Fruit fly (Drosophila melanogaster) whole organism, embryonic: Measurements from ENCODE around the gene CG7304.

Source experiments
- Atf-2 ChIP-seq: fragments of 200-800 bp; sonication (Bioruptor generic); optimal IDR thresholded peaks from 2 replicates; lab custom pipeline; 2016; ENCODE audit warnings: missing biosample characterization, missing genetic modification characterization
- Bdp1 ChIP-seq: fragments of 200-800 bp; sonication (Bioruptor generic); optimal IDR thresholded peaks from 3 replicates; lab custom pipeline; 2016; ENCODE audit warnings: missing biosample characterization, missing genetic modification characterization
- Blimp-1 ChIP-seq: fragments of 200-800 bp; sonication (Bioruptor generic); optimal IDR thresholded peaks from 3 replicates; lab custom pipeline; 2018; ENCODE audit warnings: missing biosample characterization, missing genetic modification characterization, mild to moderate bottlenecking, moderate library complexity, missing genetic modification reagents
- CG11723 ChIP-seq: fragments of 200-800 bp; sonication (Bioruptor generic); optimal IDR thresholded peaks from 2 replicates; lab custom pipeline; 2017; ENCODE audit warnings: missing biosample characterization, mild to moderate bottlenecking, missing genetic modification characterization
- CG13624 ChIP-seq: fragments of 200-800 bp; sonication (Bioruptor generic); optimal IDR thresholded peaks from 2 replicates; lab custom pipeline; 2016; ENCODE audit warnings: missing biosample characterization, missing genetic modification characterization
- CG1529 ChIP-seq: fragments of 200-800 bp; sonication (Bioruptor generic); optimal IDR thresholded peaks from 3 replicates; lab custom pipeline; 2018; ENCODE audit warnings: missing biosample characterization, missing genetic modification characterization
- CG1647 ChIP-seq: fragments of 200-800 bp; sonication (Bioruptor generic); optimal IDR thresholded peaks from 3 replicates; lab custom pipeline; 2016; ENCODE audit warnings: missing biosample characterization, missing genetic modification characterization
- CG17186 ChIP-seq: fragments of 200-800 bp; sonication (Bioruptor generic); optimal IDR thresholded peaks from 3 replicates; lab custom pipeline; 2017; ENCODE audit warnings: missing biosample characterization, missing genetic modification reagents, missing genetic modification characterization
- CG17912 ChIP-seq: fragments of 200-800 bp; sonication (Bioruptor generic); optimal IDR thresholded peaks from 2 replicates; lab custom pipeline; 2018; ENCODE audit warnings: missing biosample characterization, mild to moderate bottlenecking, missing genetic modification characterization
- CG18599 ChIP-seq: fragments of 200-800 bp; sonication (Bioruptor generic); optimal IDR thresholded peaks from 3 replicates; lab custom pipeline; 2017; ENCODE audit warnings: missing biosample characterization, missing genetic modification characterization, mild to moderate bottlenecking, moderate library complexity, missing genetic modification reagents
- CG2202 ChIP-seq: fragments of 200-800 bp; sonication (Bioruptor generic); optimal IDR thresholded peaks from 2 replicates; lab custom pipeline; 2018; ENCODE audit warnings: missing biosample characterization, mild to moderate bottlenecking, missing genetic modification characterization
- CG2875 ChIP-seq: fragments of 200-800 bp; sonication (Bioruptor generic); optimal IDR thresholded peaks from 2 replicates; lab custom pipeline; 2017; ENCODE audit warnings: missing biosample characterization, mild to moderate bottlenecking, missing genetic modification characterization, missing genetic modification reagents
- CG31365 ChIP-seq: fragments of 200-800 bp; sonication (Bioruptor generic); optimal IDR thresholded peaks from 2 replicates; lab custom pipeline; 2018; ENCODE audit warnings: missing biosample characterization, mild to moderate bottlenecking, missing genetic modification characterization
- CG32532 ChIP-seq: fragments of 200-800 bp; sonication (Bioruptor generic); IDR thresholded peaks from 2 replicates; pipeline ENCODE4 v1.3.6; 2022; ENCODE audit warnings: missing biosample characterization, missing genetic modification characterization
- CG4617 ChIP-seq: fragments of 200-800 bp; sonication (Bioruptor generic); optimal IDR thresholded peaks from 3 replicates; lab custom pipeline; 2016; ENCODE audit warnings: missing biosample characterization, missing genetic modification characterization, borderline replicate concordance
- CG6683 ChIP-seq: fragments of 200-800 bp; sonication (Bioruptor generic); optimal IDR thresholded peaks from 2 replicates; lab custom pipeline; 2017; ENCODE audit warnings: missing biosample characterization, mild to moderate bottlenecking, missing genetic modification characterization, missing genetic modification reagents
- CG6689 ChIP-seq: fragments of 200-800 bp; sonication (Bioruptor generic); IDR thresholded peaks from 2 replicates; pipeline ENCODE4 v1.3.6; 2022; ENCODE audit warnings: missing biosample characterization, missing genetic modification characterization
- CG8359 ChIP-seq: fragments of 200-800 bp; sonication (Bioruptor generic); optimal IDR thresholded peaks from 2 replicates; lab custom pipeline; 2017; ENCODE audit warnings: missing biosample characterization, mild to moderate bottlenecking, missing genetic modification characterization, borderline replicate concordance
- CG8388 ChIP-seq: fragments of 200-800 bp; sonication (Bioruptor generic); optimal IDR thresholded peaks from 2 replicates; lab custom pipeline; 2019; ENCODE audit warnings: missing biosample characterization, mild to moderate bottlenecking, missing genetic modification characterization, moderate library complexity
- CoRest ChIP-seq: fragments of 200-800 bp; sonication (Bioruptor generic); optimal IDR thresholded peaks from 3 replicates; lab custom pipeline; 2018; ENCODE audit warnings: missing biosample characterization, mild to moderate bottlenecking, missing genetic modification characterization, moderate library complexity
- CrebB ChIP-seq: fragments of 200-800 bp; sonication (Bioruptor generic); optimal IDR thresholded peaks from 3 replicates; lab custom pipeline; 2018; ENCODE audit warnings: missing biosample characterization, mild to moderate bottlenecking, missing genetic modification characterization
- D ChIP-seq, 2 experiments: fragments of 200-800 bp in 1 of 2; fragments of >200 bp in 1 of 2; sonication (Bioruptor generic) in 1 of 2; optimal IDR thresholded peaks; 2 replicates in 1 of 2; 3 replicates in 1 of 2; lab custom pipeline; 2017; ENCODE audit warnings: mild to moderate bottlenecking in 1 of 2, missing biosample characterization in 1 of 2, missing genetic modification characterization in 1 of 2, missing genetic modification reagents in 1 of 2
- Deaf1 ChIP-seq: fragments of 200-800 bp; optimal IDR thresholded peaks from 3 replicates; lab custom pipeline; 2019; ENCODE audit warnings: missing biosample characterization, mild to moderate bottlenecking, missing genetic modification characterization, moderate library complexity
- H15 ChIP-seq: fragments of 200-800 bp; sonication (Bioruptor generic); IDR thresholded peaks from 3 replicates; pipeline ENCODE4 v1.3.6; 2022; ENCODE audit warnings: missing biosample characterization, missing genetic modification characterization
- HHEX ChIP-seq: fragments of 200-800 bp; sonication (Bioruptor generic); optimal IDR thresholded peaks from 3 replicates; lab custom pipeline; 2017; ENCODE audit warnings: missing biosample characterization, mild to moderate bottlenecking, missing genetic modification characterization, missing genetic modification reagents
- Hey ChIP-seq: fragments of 200-800 bp; sonication (Bioruptor generic); optimal IDR thresholded peaks from 3 replicates; lab custom pipeline; 2018; ENCODE audit warnings: missing biosample characterization, mild to moderate bottlenecking, missing genetic modification characterization
- PHDP ChIP-seq: fragments of 200-800 bp; sonication (Bioruptor generic); optimal IDR thresholded peaks from 3 replicates; lab custom pipeline; 2018; ENCODE audit warnings: missing biosample characterization, mild to moderate bottlenecking, missing genetic modification characterization, moderate library complexity
- Ptx1 ChIP-seq: fragments of 200-800 bp; sonication (Bioruptor generic); IDR thresholded peaks from 2 replicates; pipeline ENCODE4 v1.3.6; 2022; ENCODE audit warnings: missing biosample characterization, missing genetic modification characterization
- Ravus ChIP-seq: fragments of 200-800 bp; sonication (Bioruptor generic); IDR thresholded peaks from 2 replicates; pipeline ENCODE4 v1.3.6; 2022; ENCODE audit warnings: missing biosample characterization, missing genetic modification characterization
- Xbp1 ChIP-seq: fragments of 200-800 bp; sonication (Bioruptor generic); optimal IDR thresholded peaks from 3 replicates; lab custom pipeline; 2016; ENCODE audit warnings: missing biosample characterization, mild to moderate bottlenecking, missing genetic modification characterization
- bab2 ChIP-seq: fragments of 200-800 bp; sonication (Bioruptor generic); optimal IDR thresholded peaks from 2 replicates; lab custom pipeline; 2016; ENCODE audit warnings: missing biosample characterization, missing genetic modification characterization
- ci ChIP-seq: fragments of 200-800 bp; sonication (Bioruptor generic); IDR thresholded peaks from 3 replicates; pipeline ENCODE4 v1.3.6; 2022; ENCODE audit warnings: missing biosample characterization, missing genetic modification characterization
- disco-r ChIP-seq: fragments of 200-800 bp; sonication (Bioruptor generic); optimal IDR thresholded peaks from 2 replicates; lab custom pipeline; 2016; ENCODE audit warnings: missing biosample characterization, missing genetic modification characterization
- dmrt11E ChIP-seq: fragments of 200-800 bp; sonication (Bioruptor generic); optimal IDR thresholded peaks from 3 replicates; lab custom pipeline; 2018; ENCODE audit warnings: missing biosample characterization, mild to moderate bottlenecking, missing genetic modification characterization, moderate library complexity
- fd102C ChIP-seq: fragments of 200-800 bp; sonication (Bioruptor generic); optimal IDR thresholded peaks from 2 replicates; lab custom pipeline; 2018; ENCODE audit warnings: missing biosample characterization, mild to moderate bottlenecking, missing genetic modification characterization, moderate library complexity
- fd64A ChIP-seq: fragments of 200-800 bp; sonication (Bioruptor generic); optimal IDR thresholded peaks from 3 replicates; lab custom pipeline; 2018; ENCODE audit warnings: missing biosample characterization, mild to moderate bottlenecking, missing genetic modification characterization
- gcm ChIP-seq: fragments of 200-800 bp; sonication (Bioruptor generic); optimal IDR thresholded peaks from 2 replicates; lab custom pipeline; 2019; ENCODE audit warnings: missing biosample characterization, mild to moderate bottlenecking, missing genetic modification characterization, moderate library complexity
- grau ChIP-seq: fragments of 200-800 bp; optimal IDR thresholded peaks from 3 replicates; lab custom pipeline; 2019; ENCODE audit warnings: missing biosample characterization, mild to moderate bottlenecking, missing genetic modification characterization, moderate library complexity
- gro ChIP-seq: fragments of 200-800 bp; sonication (Bioruptor generic); optimal IDR thresholded peaks from 2 replicates; lab custom pipeline; 2016; ENCODE audit warnings: missing biosample characterization, missing genetic modification characterization
- jumu ChIP-seq: fragments of 200-800 bp; sonication (Bioruptor generic); optimal IDR thresholded peaks from 3 replicates; lab custom pipeline; 2016; ENCODE audit warnings: missing biosample characterization, missing genetic modification characterization
- ken ChIP-seq: fragments of 200-800 bp; sonication (Bioruptor generic); IDR thresholded peaks from 3 replicates; pipeline ENCODE4 v1.3.6; 2022; ENCODE audit warnings: missing biosample characterization, missing genetic modification characterization
- maf-S ChIP-seq: fragments of 200-800 bp; sonication (Bioruptor generic); optimal IDR thresholded peaks from 2 replicates; lab custom pipeline; 2016; ENCODE audit warnings: missing biosample characterization, missing genetic modification characterization
- nau ChIP-seq: fragments of 200-800 bp; sonication (Bioruptor generic); optimal IDR thresholded peaks from 3 replicates; lab custom pipeline; 2017; ENCODE audit warnings: missing biosample characterization, mild to moderate bottlenecking, missing genetic modification characterization, missing genetic modification reagents
- repo ChIP-seq: fragments of 200-800 bp; sonication (Bioruptor generic); optimal IDR thresholded peaks from 2 replicates; lab custom pipeline; 2016; ENCODE audit warnings: missing biosample characterization, missing genetic modification characterization
- row ChIP-seq: fragments of 200-800 bp; sonication (Bioruptor generic); IDR thresholded peaks from 3 replicates; pipeline ENCODE4 v1.3.6; 2022; ENCODE audit warnings: missing biosample characterization, missing genetic modification characterization
- shn ChIP-seq: fragments of 200-800 bp; sonication (Bioruptor generic); optimal IDR thresholded peaks from 3 replicates; lab custom pipeline; 2016; ENCODE audit warnings: missing biosample characterization, missing genetic modification characterization
- tin ChIP-seq: fragments of 200-800 bp; sonication (Bioruptor generic); optimal IDR thresholded peaks from 3 replicates; lab custom pipeline; 2016; ENCODE audit warnings: missing biosample characterization, missing genetic modification characterization
- unc-4 ChIP-seq: fragments of 200-800 bp; sonication (Bioruptor generic); IDR thresholded peaks from 2 replicates; pipeline ENCODE4 v1.3.6; 2022; ENCODE audit warnings: missing biosample characterization, missing genetic modification characterization; ENCODE audit not compliant: partially characterized antibody
- wdn ChIP-seq: fragments of 200-800 bp; sonication (Bioruptor generic); IDR thresholded peaks from 2 replicates; pipeline ENCODE4 v1.3.6; 2022; ENCODE audit warnings: missing biosample characterization, missing genetic modification characterization

The CG7304 gene

DNA sequence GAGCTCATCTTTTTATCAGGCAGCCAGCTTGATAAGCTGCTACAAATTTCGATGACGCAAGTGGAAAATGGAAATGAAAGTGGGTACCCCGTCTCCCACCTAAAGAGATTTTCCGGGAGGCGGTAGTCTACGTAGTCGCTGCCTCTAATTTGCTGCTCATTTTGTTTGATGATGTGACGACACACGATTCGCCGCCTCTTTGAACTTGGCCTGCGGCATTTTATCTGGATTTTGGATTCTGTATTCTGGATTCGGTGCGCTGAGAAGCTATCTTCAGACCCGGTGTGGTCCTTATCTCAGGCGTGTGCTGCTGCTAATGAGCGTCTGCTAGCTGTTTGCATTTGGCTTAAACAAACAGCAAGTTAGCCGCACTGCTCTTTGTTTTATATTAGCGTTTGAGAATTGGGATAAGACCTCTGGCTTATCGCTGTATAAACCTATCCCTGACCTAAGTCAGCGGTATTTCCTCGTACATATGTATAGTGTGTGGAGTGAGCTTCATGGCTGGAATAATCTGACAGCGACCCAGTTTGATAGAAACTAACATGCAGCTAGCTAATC is 34.5 kb downstream of the CG7304 start (continued):
- TF ChIP-seq CG8388 (GFP tag; lab: Kevin White, UChicago) = no peak
- TF ChIP-seq Bdp1 (GFP tag; lab: Kevin White, UChicago) = peak; percentile 61
- TF ChIP-seq Ptx1 (GFP tag; lab: Robert Waterston, UW) = 0 out of 2 replicates have a peak, but pooled peaks have one; percentile 20
- peak; percentile 40 for TF ChIP-seq dmrt11E
- TF ChIP-seq nau = peak; percentile 75
- TF ChIP-seq Atf-2 (GFP tag; lab: Kevin White, UChicago) = peak; percentile 46
- TF ChIP-seq CG17186 = peak; percentile 0
- peak; percentile 29 for TF ChIP-seq CoRest (tag; lab: Kevin White, UChicago)
- peak; percentile 51 for TF ChIP-seq CG1529 (GFP tag; lab: Kevin White, UChicago)
- TF ChIP-seq maf-S (GFP tag; lab: Kevin White, UChicago) = peak; percentile 48
- peak; percentile 67 for TF ChIP-seq CrebB (tag; lab: Kevin White, UChicago)
- peak; percentile 68 for TF ChIP-seq PHDP (tag; lab: Kevin White, UChicago)
- peak; percentile 30 for TF ChIP-seq CG13624 (GFP tag; lab: Kevin White, UChicago)
- TF ChIP-seq repo (GFP tag; lab: Kevin White, UChicago) = peak; percentile 43
- peak; percentile 74 for TF ChIP-seq bab2
- TF ChIP-seq ci (GFP tag; lab: Robert Waterston, UW) = peak; percentile 68
- TF ChIP-seq CG32532 (GFP tag; lab: Robert Waterston, UW) = no peak
- peak; percentile 85 for TF ChIP-seq fd102C (GFP tag; lab: Kevin White, UChicago)
- TF ChIP-seq CG6683 = peak; percentile 20
- peak; percentile 44 for TF ChIP-seq shn (GFP tag; lab: Kevin White, UChicago)
- TF ChIP-seq gcm (GFP tag; lab: Kevin White, UChicago) = peak; percentile 11
- peak; percentile 8 for TF ChIP-seq grau
- TF ChIP-seq wdn (GFP tag; lab: Robert Waterston, UW) = no peak
- TF ChIP-seq tin (GFP tag; lab: Kevin White, UChicago) = no peak
- TF ChIP-seq CG6689 (GFP tag; lab: Robert Waterston, UW) = no peak
- TF ChIP-seq HHEX (GFP tag; lab: Kevin White, UChicago) = peak; percentile 73
- TF ChIP-seq gro (GFP tag; lab: Kevin White, UChicago) = peak; percentile 12
- TF ChIP-seq Hey (tag; lab: Kevin White, UChicago) = peak; percentile 62
- peak; percentile 14 for TF ChIP-seq CG31365 (tag; lab: Kevin White, UChicago)
- peak; percentile 76 for TF ChIP-seq CG2875 (GFP tag; lab: Kevin White, UChicago)
- TF ChIP-seq unc-4 (GFP tag; lab: Robert Waterston, UW) = no peak
- TF ChIP-seq row (GFP tag; lab: Robert Waterston, UW) = no peak
- TF ChIP-seq Blimp-1 (GFP tag; lab: Kevin White, UChicago) = peak; percentile 65
- peak; percentile 55 for TF ChIP-seq CG8359 (GFP tag; lab: Kevin White, UChicago)
- TF ChIP-seq fd64A (GFP tag; lab: Kevin White, UChicago) = peak; percentile 75
- peak; percentile 45 for TF ChIP-seq disco-r (GFP tag; lab: Kevin White, UChicago)
- no peak for TF ChIP-seq Ravus (GFP tag; lab: Robert Waterston, UW)
- no peak for TF ChIP-seq Deaf1 (tag; lab: Kevin White, UChicago)
- TF ChIP-seq CG18599 (GFP tag; lab: Kevin White, UChicago) = peak; percentile 73
- TF ChIP-seq CG2202 (tag; lab: Kevin White, UChicago) = peak; percentile 67
- TF ChIP-seq jumu (GFP tag; lab: Kevin White, UChicago) = peak; percentile 53
- peak; percentile 12 for TF ChIP-seq CG4617 (GFP tag; lab: Kevin White, UChicago)
- TF ChIP-seq CG1647 (GFP tag; lab: Kevin White, UChicago) = peak; percentile 36
- TF ChIP-seq Xbp1 (GFP tag; lab: Kevin White, UChicago) = peak; percentile 4
- peak; percentile 7 for TF ChIP-seq CG17912 (GFP tag; lab: Kevin White, UChicago)
- no peak for TF ChIP-seq D (optimal IDR thresholded peaks at IDR 0.05; lab: Kevin White, UChicago)
- peak; percentile 43 for TF ChIP-seq D (GFP tag; optimal IDR thresholded peaks at IDR 0.05; lab: Kevin White, UChicago)
- TF ChIP-seq H15 (GFP tag; lab: Robert Waterston, UW) = no peak
- TF ChIP-seq CG11723 (GFP tag; lab: Kevin White, UChicago) = peak; percentile 29
- TF ChIP-seq ken (GFP tag; lab: Robert Waterston, UW) = 0 out of 3 replicates have a peak, but pooled peaks have one; percentile 36
